Worm (Caenorhabditis elegans) whole organism, early embryonic: Measurements from ENCODE around the gene cth-1.

Experiments used
- B0310.2 ChIP-seq: sonication (generic microtip); optimal IDR thresholded peaks from 2 replicates; lab custom pipeline; 2016; ENCODE audit warnings: mild to moderate bottlenecking, missing genetic modification characterization, missing compliant biosample characterization
- F13C5.2 ChIP-seq: sonication (generic microtip); optimal IDR thresholded peaks from 2 replicates; lab custom pipeline; 2017; ENCODE audit warnings: mild to moderate bottlenecking, missing genetic modification characterization, inconsistent platforms, missing compliant biosample characterization
- aly-1 ChIP-seq: sonication (generic microtip); optimal IDR thresholded peaks from 2 replicates; lab custom pipeline; 2016; ENCODE audit warnings: missing genetic modification characterization, missing compliant biosample characterization
- ama-1 ChIP-seq: fragments of 150-350 bp; optimal IDR thresholded peaks from 2 replicates; lab custom pipeline; 2014
- ceh-13 ChIP-seq: fragments of 200-800 bp; sonication (Bioruptor generic); optimal IDR thresholded peaks from 2 replicates; lab custom pipeline; 2018; ENCODE audit warnings: mild to moderate bottlenecking, missing genetic modification characterization, missing compliant biosample characterization
- ceh-36 ChIP-seq: sonication (generic microtip); optimal IDR thresholded peaks from 2 replicates; lab custom pipeline; 2016; ENCODE audit warnings: missing genetic modification characterization, inconsistent platforms, missing compliant biosample characterization
- ets-7 ChIP-seq: sonication (generic microtip); optimal IDR thresholded peaks from 2 replicates; lab custom pipeline; 2016; ENCODE audit warnings: missing genotype, missing genetic modification characterization, missing compliant biosample characterization
- flt-1 ChIP-seq: fragments of 200-800 bp; sonication (Bioruptor generic); IDR thresholded peaks from 2 replicates; pipeline ENCODE4 v1.3.6; 2022; ENCODE audit warnings: missing genetic modification characterization, missing compliant biosample characterization
- hmbx-1 ChIP-seq: sonication (generic microtip); optimal IDR thresholded peaks from 2 replicates; lab custom pipeline; 2016; ENCODE audit warnings: mild to moderate bottlenecking, missing genetic modification characterization, missing compliant biosample characterization
- hmg-4 ChIP-seq: fragments of 200-800 bp; sonication (Bioruptor generic); optimal IDR thresholded peaks from 2 replicates; lab custom pipeline; 2018; ENCODE audit warnings: mild to moderate bottlenecking, missing genetic modification characterization, missing compliant biosample characterization
- hnd-1 ChIP-seq: sonication (generic microtip); optimal IDR thresholded peaks from 2 replicates; lab custom pipeline; 2016; ENCODE audit warnings: missing genetic modification characterization, missing compliant biosample characterization
- pes-1 ChIP-seq: fragments of 200-800 bp; sonication (Bioruptor generic); IDR thresholded peaks from 2 replicates; pipeline ENCODE4 v1.3.6; 2022; ENCODE audit warnings: missing genetic modification reagents, missing genetic modification characterization, missing compliant biosample characterization
- scrt-1 ChIP-seq: fragments of 200-800 bp; sonication (Bioruptor generic); IDR thresholded peaks from 2 replicates; pipeline ENCODE4 v1.3.6; 2022; ENCODE audit warnings: missing genetic modification characterization, missing compliant biosample characterization
- sea-1 ChIP-seq: fragments of 200-800 bp; sonication (Bioruptor generic); conservative IDR thresholded peaks from 2 replicates; pipeline ENCODE4 v1.3.6; 2022; ENCODE audit warnings: missing genetic modification characterization, missing compliant biosample characterization
- tbx-11 ChIP-seq: fragments of 200-800 bp; sonication (Bioruptor generic); IDR thresholded peaks from 2 replicates; pipeline ENCODE4 v1.3.6; 2022; ENCODE audit warnings: missing genetic modification characterization, missing compliant biosample characterization
- tbx-37 ChIP-seq: fragments of 200-800 bp; sonication (Bioruptor generic); conservative IDR thresholded peaks from 2 replicates; pipeline ENCODE4 v1.3.6; 2022; ENCODE audit warnings: missing genetic modification reagents, missing genetic modification characterization, missing compliant biosample characterization
- tra-4 ChIP-seq: sonication (generic microtip); optimal IDR thresholded peaks from 2 replicates; lab custom pipeline; 2017; ENCODE audit warnings: missing genetic modification characterization, missing compliant biosample characterization

cth-1 gene

ce11 chrV:16132705-16133104 is 32.2 kb downstream of the cth-1 start, which contains the start of gene fbxa-144:
fbxa-144 (minus strand) TSS chrV:16132805.
- TF ChIP-seq tbx-11 (no peak), tra-4 (tag; lab: Kevin White, UChicago) (no peak), hmg-4 (GFP tag; lab: Kevin White, UChicago) (no peak), ama-1 (no peak), ets-7 (no peak), aly-1 (tag; lab: Kevin White, UChicago) (no peak), pes-1 (no peak)

- no peak for TF ChIP-seq hmg-4 (GFP tag; lab: Kevin White, UChicago)
Measured at ce11 chrV:16137043-16137442, 36.6 kb downstream of the cth-1 start, which contains the start of gene F44G3.7. F44G3.7 (minus strand) TSS chrV:16137143.

ce11 chrV:16139529-16139928 is 39.0 kb downstream of the cth-1 start, which contains the start of gene clc-11:
clc-11 (minus strand) TSS chrV:16139629.
- no peak for TF ChIP-seq aly-1 (tag; lab: Kevin White, UChicago)
- no peak for TF ChIP-seq sea-1 (GFP tag; lab: Robert Waterston, UW)
- TF ChIP-seq ets-7 = no peak
- TF ChIP-seq scrt-1 = no peak
- no peak for TF ChIP-seq hnd-1 (tag; lab: Kevin White, UChicago)

- no peak for TF ChIP-seq hmbx-1 (tag; lab: Kevin White, UChicago)
- TF ChIP-seq ceh-13 (GFP tag; lab: Kevin White, UChicago) = no peak
- TF ChIP-seq F13C5.2 = no peak
- TF ChIP-seq scrt-1 = no peak
- TF ChIP-seq flt-1 (GFP tag; lab: Robert Waterston, UW) = no peak
Measured at ce11 chrV:16141071-16141470, 40.6 kb downstream of the cth-1 start, which contains the start of gene clc-32. clc-32 (minus strand) TSS chrV:16141171.

ce11 chrV:16142371-16142770 is 41.9 kb downstream of the cth-1 start, which contains the start of gene fbxa-18:
fbxa-18 (plus strand) TSS chrV:16142671.
- TF ChIP-seq tra-4 (tag; lab: Kevin White, UChicago) (no peak), pes-1 (no peak)

ce11 chrV:16143066-16143581 is 42.6 kb downstream of the cth-1 start, which contains the start of gene fbxa-88:
fbxa-88 (minus strand) TSS chrV:16143116.
- TF ChIP-seq hmbx-1 (tag; lab: Kevin White, UChicago) (no peak), ceh-13 (GFP tag; lab: Kevin White, UChicago) (no peak), scrt-1 (no peak), B0310.2 (no peak), hmg-4 (GFP tag; lab: Kevin White, UChicago) (no peak), ama-1 (no peak), ceh-36 (tag; lab: Kevin White, UChicago) (no peak), pes-1 (no peak), flt-1 (GFP tag; lab: Robert Waterston, UW) (no peak), ets-7 (no peak)

- TF ChIP-seq ceh-13 (GFP tag; lab: Kevin White, UChicago) (no peak), ets-7 (no peak), ceh-36 (tag; lab: Kevin White, UChicago) (no peak), B0310.2 (no peak), hmbx-1 (tag; lab: Kevin White, UChicago) (no peak), hmg-4 (GFP tag; lab: Kevin White, UChicago) (no peak), pes-1 (no peak), ama-1 (no peak), tra-4 (tag; lab: Kevin White, UChicago) (no peak), tbx-37 (no peak), aly-1 (tag; lab: Kevin White, UChicago) (no peak), flt-1 (GFP tag; lab: Robert Waterston, UW) (no peak), tbx-11 (no peak), F13C5.2 (no peak), sea-1 (GFP tag; lab: Robert Waterston, UW) (no peak), hnd-1 (tag; lab: Kevin White, UChicago) (no peak), scrt-1 (no peak)
Measured at ce11 chrV:16145009-16145408, 44.5 kb downstream of the cth-1 start.

- no peak for TF ChIP-seq B0310.2
- no peak for TF ChIP-seq tra-4 (tag; lab: Kevin White, UChicago)
- TF ChIP-seq flt-1 (GFP tag; lab: Robert Waterston, UW) = no peak
- no peak for TF ChIP-seq tbx-11
- no peak for TF ChIP-seq hmbx-1 (tag; lab: Kevin White, UChicago)
- no peak for TF ChIP-seq ceh-13 (GFP tag; lab: Kevin White, UChicago)
- TF ChIP-seq sea-1 (GFP tag; lab: Robert Waterston, UW) = no peak
- TF ChIP-seq ets-7 = no peak
- TF ChIP-seq scrt-1 = no peak
- TF ChIP-seq hmg-4 (GFP tag; lab: Kevin White, UChicago) = no peak
- no peak for TF ChIP-seq F13C5.2
- no peak for TF ChIP-seq aly-1 (tag; lab: Kevin White, UChicago)
- no peak for TF ChIP-seq ama-1
- no peak for TF ChIP-seq pes-1
- TF ChIP-seq hnd-1 (tag; lab: Kevin White, UChicago) = no peak
- no peak for TF ChIP-seq ceh-36 (tag; lab: Kevin White, UChicago)
- TF ChIP-seq tbx-37 = no peak
Measured at ce11 chrV:16148805-16149204, 48.3 kb downstream of the cth-1 start, which contains the start of gene F10A3.4. F10A3.4 (plus strand) TSS chrV:16149105.
